Fruit fly (Drosophila melanogaster): ENCODE data around the gene tal-3A.

tal-3A gene

DNA sequence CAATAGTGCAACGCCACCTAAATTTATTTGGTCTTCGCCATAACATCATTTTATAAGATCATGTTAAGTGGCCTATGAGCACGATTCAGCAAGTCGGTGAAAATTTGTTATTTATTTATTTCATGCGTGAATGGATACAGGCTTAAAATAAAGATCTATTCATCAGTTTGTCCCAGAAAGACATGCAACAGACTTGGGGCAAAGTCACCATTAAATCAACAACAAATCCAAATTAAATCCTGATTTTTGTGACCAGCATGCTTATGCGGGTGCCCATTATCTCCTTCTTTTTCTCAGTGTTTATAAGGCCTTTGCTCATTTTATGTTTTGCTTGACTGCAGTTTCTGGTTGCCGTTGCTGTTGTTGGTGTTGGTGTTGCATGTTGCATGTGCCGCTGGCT lies 5.0 kb upstream of the tal-3A start:
- no peak for TF ChIP-seq Blimp-1 (GFP tag; optimal IDR thresholded peaks at IDR 0.05)
- TF ChIP-seq Sox15 (GFP tag; optimal IDR thresholded peaks at IDR 0.05): peak; percentile 37
- TF ChIP-seq Met (GFP tag; optimal IDR thresholded peaks at IDR 0.05): peak; percentile 46
- TF ChIP-seq fd59A (GFP tag; optimal IDR thresholded peaks at IDR 0.05): peak; percentile 53
- peak; percentile 47 for TF ChIP-seq CG6792 (GFP tag; optimal IDR thresholded peaks at IDR 0.05)
- peak; percentile 53 for TF ChIP-seq topi (GFP tag; optimal IDR thresholded peaks at IDR 0.05)
- peak; percentile 34 for TF ChIP-seq CG8632 (GFP tag; optimal IDR thresholded peaks at IDR 0.05)
- peak; percentile 94 for TF ChIP-seq Eip78C (GFP tag)
- no peak for TF ChIP-seq Lpt (GFP tag; optimal IDR thresholded peaks at IDR 0.05)
- peak; percentile 49 for TF ChIP-seq CG7368 (GFP tag; optimal IDR thresholded peaks at IDR 0.05)
- TF ChIP-seq salr (GFP tag; optimal IDR thresholded peaks at IDR 0.05): peak in 1 of 2 experiments; percentile 85
- no peak for TF ChIP-seq CG1621 (tag; optimal IDR thresholded peaks at IDR 0.05)
- TF ChIP-seq Eip93F (GFP tag; optimal IDR thresholded peaks at IDR 0.05): no peak
- peak; percentile 49; the same call in 1 of the 2 replicates for TF ChIP-seq CG15336 (GFP tag; IDR thresholded peaks at IDR 0.05)
- peak; percentile 42 for TF ChIP-seq Hr39 (GFP tag; optimal IDR thresholded peaks at IDR 0.05)
- no peak for TF ChIP-seq fd85E (GFP tag; optimal IDR thresholded peaks at IDR 0.05)
- TF ChIP-seq acj6 (GFP tag; optimal IDR thresholded peaks at IDR 0.05): peak; percentile 51
- TF ChIP-seq CG32006 (GFP tag; optimal IDR thresholded peaks at IDR 0.05): peak; percentile 90
- peak; percentile 50 for TF ChIP-seq CG34406 (GFP tag; optimal IDR thresholded peaks at IDR 0.05)
- TF ChIP-seq CG6854 (GFP tag; optimal IDR thresholded peaks at IDR 0.05): no peak
- TF ChIP-seq CG10669 (GFP tag; optimal IDR thresholded peaks at IDR 0.05): peak; percentile 14
- peak; percentile 74 for TF ChIP-seq CG10631 (GFP tag; optimal IDR thresholded peaks at IDR 0.05)
- peak; percentile 68 for TF ChIP-seq svp (GFP tag)
- peak; percentile 68 for TF ChIP-seq net (GFP tag; optimal IDR thresholded peaks at IDR 0.05)
- TF ChIP-seq CG8119 (GFP tag; IDR thresholded peaks at IDR 0.05): no peak
- peak; percentile 66 for TF ChIP-seq Sox14 (GFP tag; optimal IDR thresholded peaks at IDR 0.05)
- no peak for TF ChIP-seq CG11902 (GFP tag; optimal IDR thresholded peaks at IDR 0.05)
- TF ChIP-seq esn (GFP tag; optimal IDR thresholded peaks at IDR 0.05): peak; percentile 62
- TF ChIP-seq eg (GFP tag; IDR thresholded peaks at IDR 0.05): peak; percentile 41; the same call in 2 of the 3 replicates
- peak; percentile 38 for TF ChIP-seq Smox (GFP tag; optimal IDR thresholded peaks at IDR 0.05)
- no peak for TF ChIP-seq CG16779 (tag; optimal IDR thresholded peaks at IDR 0.05)
- peak; percentile 68 for TF ChIP-seq pdm3 (GFP tag; optimal IDR thresholded peaks at IDR 0.05)
- peak; percentile 44; the same call in 1 of the 2 replicates for TF ChIP-seq Gug (GFP tag; IDR thresholded peaks at IDR 0.05)
- TF ChIP-seq ss (GFP tag; optimal IDR thresholded peaks at IDR 0.05): peak in 1 of 2 experiments; percentile 44
- TF ChIP-seq CG31627 (GFP tag; optimal IDR thresholded peaks at IDR 0.05): peak; percentile 37
- TF ChIP-seq CG6163 (GFP tag; IDR thresholded peaks at IDR 0.05): no peak
- TF ChIP-seq CG6276 (GFP tag; optimal IDR thresholded peaks at IDR 0.05): peak; percentile 73
- peak; percentile 12 for TF ChIP-seq spab (GFP tag; optimal IDR thresholded peaks at IDR 0.05)
- no peak for TF ChIP-seq CG9139 (GFP tag; optimal IDR thresholded peaks at IDR 0.05)
- TF ChIP-seq CG8319 (GFP tag; optimal IDR thresholded peaks at IDR 0.05): peak; percentile 31
- TF ChIP-seq lz (GFP tag; optimal IDR thresholded peaks at IDR 0.05): peak; percentile 46
- TF ChIP-seq CG6808 (GFP tag; optimal IDR thresholded peaks at IDR 0.05): peak; percentile 47
- peak; percentile 43 for TF ChIP-seq CG3032 (tag; optimal IDR thresholded peaks at IDR 0.05)
- peak; percentile 63 for TF ChIP-seq OdsH (GFP tag; optimal IDR thresholded peaks at IDR 0.05)
- TF ChIP-seq CG11294 (GFP tag; IDR thresholded peaks at IDR 0.05): no peak
- no peak for TF ChIP-seq fkh (GFP tag; optimal IDR thresholded peaks at IDR 0.05)
- TF ChIP-seq Sox102F (GFP tag; optimal IDR thresholded peaks at IDR 0.05): peak; percentile 41
- TF ChIP-seq Ets21C (GFP tag; optimal IDR thresholded peaks at IDR 0.05): no peak
- no peak for TF ChIP-seq vri (GFP tag; optimal IDR thresholded peaks at IDR 0.05)
- TF ChIP-seq dsx (GFP tag; optimal IDR thresholded peaks at IDR 0.05; ENCODE audit: poor library complexity, severe bottlenecking): peak; percentile 18
- TF ChIP-seq achi (GFP tag; optimal IDR thresholded peaks at IDR 0.05): peak; percentile 70
- peak; percentile 62 for TF ChIP-seq CG3919 (GFP tag; optimal IDR thresholded peaks at IDR 0.05)
